Worm (Caenorhabditis elegans) whole organism, L4 larva: ENCODE data around the gene oig-5.
A peak's percentile ranks its signal among the peaks of the same experiment; 100 is the strongest.
"Not testable (repeated sequence)": the region's sequence is repeated elsewhere in the genome, so short reads cannot be mapped to it uniquely, and the experiment has no call there.

Source experiments
- D1046.2 ChIP-seq: fragments of 200-800 bp; sonication (Bioruptor generic); IDR thresholded peaks from 2 replicates; pipeline ENCODE4 v1.3.6; 2022; ENCODE audit warnings: missing genetic modification characterization, missing compliant biosample characterization
- F26F4.8 ChIP-seq: fragments of 200-800 bp; sonication (Bioruptor generic); conservative IDR thresholded peaks from 2 replicates; pipeline ENCODE4 v1.3.6; 2022; ENCODE audit warnings: missing genetic modification characterization, missing compliant biosample characterization
- F37D6.2 ChIP-seq: sonication (generic microtip); optimal IDR thresholded peaks from 2 replicates; lab custom pipeline; 2016; ENCODE audit warnings: mild to moderate bottlenecking, missing genetic modification characterization, missing compliant biosample characterization
- F44E2.7 ChIP-seq: fragments of 200-800 bp; sonication (Bioruptor generic); IDR thresholded peaks from 2 replicates; pipeline ENCODE4 v2.1.2; 2022; ENCODE audit warnings: missing genetic modification characterization, missing compliant biosample characterization
- Y105C5A.15 ChIP-seq: fragments of 200-800 bp; sonication (Bioruptor generic); IDR thresholded peaks from 2 replicates; pipeline ENCODE4 v1.3.6; 2022; ENCODE audit warnings: missing genetic modification characterization, missing compliant biosample characterization
- ZK337.2 ChIP-seq: fragments of 200-800 bp; sonication (Bioruptor generic); IDR thresholded peaks from 2 replicates; pipeline ENCODE4 v1.3.6; 2022; ENCODE audit warnings: missing genetic modification reagents, missing genetic modification characterization, missing compliant biosample characterization
- aha-1 ChIP-seq: fragments of 150-350 bp; peaks from one replicate; lab custom pipeline; 2014; ENCODE audit warnings: missing biosample characterization, missing genetic modification characterization
- aly-2 ChIP-seq: sonication (generic microtip); optimal IDR thresholded peaks from 2 replicates; lab custom pipeline; 2018; ENCODE audit warnings: missing biosample characterization, missing genetic modification characterization
- arid-1 ChIP-seq: fragments of 200-800 bp; sonication (Bioruptor generic); conservative IDR thresholded peaks from 2 replicates; pipeline ENCODE4 v1.3.6; 2022; ENCODE audit warnings: missing genetic modification reagents, missing genetic modification characterization, missing compliant biosample characterization
- attf-4 ChIP-seq: sonication (generic microtip); optimal IDR thresholded peaks from 3 replicates; lab custom pipeline; 2017; ENCODE audit warnings: missing biosample characterization, missing genetic modification characterization
- ceh-28 ChIP-seq: fragments of 150-350 bp; optimal IDR thresholded peaks from 2 replicates; lab custom pipeline; 2014; ENCODE audit warnings: missing biosample characterization, missing genetic modification reagents, missing genetic modification characterization
- ceh-44 ChIP-seq: fragments of 200-800 bp; sonication (Bioruptor generic); IDR thresholded peaks from 2 replicates; pipeline ENCODE4 v1.3.6; 2022; ENCODE audit warnings: missing genetic modification reagents, missing genetic modification characterization, missing compliant biosample characterization
- ceh-62 ChIP-seq: sonication (generic microtip); optimal IDR thresholded peaks from 2 replicates; lab custom pipeline; 2017; ENCODE audit warnings: missing biosample characterization, missing genetic modification characterization
- ceh-82 ChIP-seq: sonication (generic microtip); optimal IDR thresholded peaks from 2 replicates; lab custom pipeline; 2017; ENCODE audit warnings: missing biosample characterization, missing genetic modification characterization
- cey-2 ChIP-seq: sonication (generic microtip); optimal IDR thresholded peaks from 3 replicates; lab custom pipeline; 2017; ENCODE audit warnings: missing genetic modification characterization, mild to moderate bottlenecking, missing compliant biosample characterization, antibody characterized with exemption, borderline replicate concordance; ENCODE audit not compliant: insufficient read depth
- ctbp-1 ChIP-seq: fragments of 200-800 bp; sonication (Bioruptor generic); IDR thresholded peaks from 2 replicates; pipeline ENCODE4 v1.3.6; 2022; ENCODE audit warnings: missing genetic modification reagents, missing genetic modification characterization, missing compliant biosample characterization
- daf-16 ChIP-seq, 3 experiments: sonication (generic microtip); optimal IDR thresholded peaks; 2 replicates each; lab custom pipeline; 2016 to 2017; ENCODE audit warnings: missing genetic modification characterization in 3 of 3, missing genetic modification reagents in 3 of 3, mild to moderate bottlenecking in 2 of 3, missing compliant biosample characterization in 2 of 3, missing biosample characterization in 1 of 3, moderate library complexity in 1 of 3
- dmd-6 ChIP-seq: fragments of 200-800 bp; sonication (Bioruptor generic); IDR thresholded peaks from 2 replicates; pipeline ENCODE4 v1.3.6; 2022; ENCODE audit warnings: missing genetic modification reagents, missing genetic modification characterization, missing compliant biosample characterization
- egl-27 ChIP-seq: sonication (generic microtip); optimal IDR thresholded peaks from 3 replicates; lab custom pipeline; 2017; ENCODE audit warnings: missing biosample characterization, missing genetic modification reagents, missing genetic modification characterization
- egl-43 ChIP-seq: fragments of 200-800 bp; sonication (Bioruptor generic); IDR thresholded peaks from 2 replicates; pipeline ENCODE4 v1.3.6; 2022; ENCODE audit warnings: missing genetic modification reagents, missing genetic modification characterization, missing compliant biosample characterization
- gei-8 ChIP-seq: fragments of 200-800 bp; sonication (Bioruptor generic); optimal IDR thresholded peaks from 2 replicates; lab custom pipeline; 2018; ENCODE audit warnings: mild to moderate bottlenecking, missing genetic modification characterization, missing compliant biosample characterization
- hlh-30 ChIP-seq: sonication (generic microtip); optimal IDR thresholded peaks from 2 replicates; lab custom pipeline; 2017; ENCODE audit warnings: antibody characterized with exemption, mild to moderate bottlenecking, missing genetic modification characterization, missing compliant biosample characterization; ENCODE audit not compliant: insufficient read depth
- jun-1 ChIP-seq: fragments of 150-350 bp; optimal IDR thresholded peaks from 2 replicates; lab custom pipeline; 2014; ENCODE audit warnings: missing biosample characterization, missing genetic modification reagents, missing genetic modification characterization
- lin-1 ChIP-seq: fragments of 200-800 bp; sonication (Bioruptor generic); IDR thresholded peaks from 2 replicates; pipeline ENCODE4 v1.3.6; 2022; ENCODE audit warnings: missing genetic modification reagents, missing genetic modification characterization, missing compliant biosample characterization
- lin-13 ChIP-seq: fragments of 150-350 bp; optimal IDR thresholded peaks from 2 replicates; lab custom pipeline; 2014; ENCODE audit warnings: missing biosample characterization, missing genetic modification reagents, missing genetic modification characterization
- lin-29 ChIP-seq: fragments of 200-800 bp; sonication (Bioruptor generic); IDR thresholded peaks from 2 replicates; pipeline ENCODE4 v1.3.6; 2022; ENCODE audit warnings: missing genetic modification reagents, missing genetic modification characterization, missing compliant biosample characterization
- lin-38 ChIP-seq: fragments of 200-800 bp; sonication (Bioruptor generic); IDR thresholded peaks from 2 replicates; pipeline ENCODE4 v1.3.6; 2022; ENCODE audit warnings: missing genetic modification reagents, missing genetic modification characterization, missing compliant biosample characterization
- lin-39 ChIP-seq: fragments of 150-350 bp; optimal IDR thresholded peaks from 2 replicates; lab custom pipeline; 2014; ENCODE audit warnings: missing biosample characterization, missing genetic modification reagents, missing genetic modification characterization
- lsy-2 ChIP-seq, 2 experiments: fragments of 150-350 bp in 1 of 2; sonication (generic microtip) in 1 of 2; optimal IDR thresholded peaks; 2 replicates each; lab custom pipeline; 2014 to 2017; ENCODE audit warnings: missing biosample characterization in 2 of 2, missing genetic modification characterization in 2 of 2
- madf-9 ChIP-seq: fragments of 200-800 bp; sonication (Bioruptor generic); conservative IDR thresholded peaks from 2 replicates; pipeline ENCODE4 v1.3.6; 2022; ENCODE audit warnings: missing genetic modification reagents, missing genetic modification characterization, missing compliant biosample characterization
- mdt-29 ChIP-seq: fragments of 200-800 bp; sonication (Bioruptor generic); IDR thresholded peaks from 2 replicates; pipeline ENCODE4 v1.3.6; 2022; ENCODE audit warnings: missing genetic modification reagents, missing genetic modification characterization, missing compliant biosample characterization
- mes-2 ChIP-seq: sonication (generic microtip); optimal IDR thresholded peaks from 2 replicates; lab custom pipeline; 2016; ENCODE audit warnings: missing genotype, mild to moderate bottlenecking, missing genetic modification characterization, missing compliant biosample characterization; ENCODE audit not compliant: poor library complexity, severe bottlenecking
- mxl-2 ChIP-seq: fragments of 200-800 bp; sonication (Bioruptor generic); conservative IDR thresholded peaks from 2 replicates; pipeline ENCODE4 v1.3.6; 2022; ENCODE audit warnings: missing genetic modification reagents, missing genetic modification characterization, missing compliant biosample characterization
- mxl-3 ChIP-seq: fragments of 200-800 bp; sonication (Bioruptor generic); optimal IDR thresholded peaks from 2 replicates; lab custom pipeline; 2018; ENCODE audit warnings: mild to moderate bottlenecking, missing genetic modification characterization, missing compliant biosample characterization
- nhr-237 ChIP-seq: sonication (generic microtip); optimal IDR thresholded peaks from 2 replicates; lab custom pipeline; 2017; ENCODE audit warnings: missing biosample characterization, missing genetic modification characterization
- nhr-41 ChIP-seq: fragments of 200-800 bp; sonication (Bioruptor generic); IDR thresholded peaks from 2 replicates; pipeline ENCODE4 v1.3.6; 2022; ENCODE audit warnings: missing genetic modification reagents, missing genetic modification characterization, missing compliant biosample characterization
- nhr-42 ChIP-seq: fragments of 200-800 bp; sonication (Bioruptor generic); IDR thresholded peaks from 2 replicates; pipeline ENCODE4 v1.3.6; 2022; ENCODE audit warnings: missing genetic modification characterization, missing compliant biosample characterization
- nhr-48 ChIP-seq: sonication (generic microtip); optimal IDR thresholded peaks from 2 replicates; lab custom pipeline; 2016; ENCODE audit warnings: mild to moderate bottlenecking, missing genetic modification characterization, missing compliant biosample characterization
- nhr-6 ChIP-seq: fragments of 150-350 bp; optimal IDR thresholded peaks from 2 replicates; lab custom pipeline; 2014; ENCODE audit warnings: missing biosample characterization, missing genetic modification characterization
- nhr-76 ChIP-seq: fragments of 150-350 bp; optimal IDR thresholded peaks from 2 replicates; lab custom pipeline; 2014; ENCODE audit warnings: missing biosample characterization, missing genetic modification characterization
- nhr-77 ChIP-seq: fragments of 150-350 bp; optimal IDR thresholded peaks from 2 replicates; lab custom pipeline; 2014; ENCODE audit warnings: missing biosample characterization, missing genetic modification characterization
- php-3 ChIP-seq: fragments of 200-800 bp; sonication (Bioruptor generic); IDR thresholded peaks from 2 replicates; pipeline ENCODE4 v1.3.6; 2022; ENCODE audit warnings: missing genetic modification reagents, missing genetic modification characterization, missing compliant biosample characterization
- pqm-1 ChIP-seq: sonication (generic microtip); optimal IDR thresholded peaks from 2 replicates; lab custom pipeline; 2017; ENCODE audit warnings: missing biosample characterization, missing genetic modification characterization
- set-16 ChIP-seq: fragments of 200-800 bp; sonication (Bioruptor generic); IDR thresholded peaks from 2 replicates; pipeline ENCODE4 v1.3.6; 2022; ENCODE audit warnings: missing genetic modification reagents, missing genetic modification characterization, missing compliant biosample characterization
- skn-1 ChIP-seq: fragments of 150-350 bp; optimal IDR thresholded peaks from 2 replicates; lab custom pipeline; 2014; ENCODE audit warnings: missing biosample characterization, missing genetic modification characterization
- snpc-4 ChIP-seq: fragments of 150-350 bp; optimal IDR thresholded peaks from 2 replicates; lab custom pipeline; 2014; ENCODE audit warnings: missing biosample characterization, missing genetic modification characterization
- zip-11 ChIP-seq: fragments of 200-800 bp; sonication (Bioruptor generic); IDR thresholded peaks from 2 replicates; pipeline ENCODE4 v1.3.6; 2022; ENCODE audit warnings: missing genetic modification characterization, missing compliant biosample characterization
- zip-2 ChIP-seq: fragments of 150-350 bp; optimal IDR thresholded peaks from 2 replicates; lab custom pipeline; 2014; ENCODE audit warnings: missing biosample characterization, missing genetic modification characterization
- ztf-7 ChIP-seq: fragments of 150-350 bp; optimal IDR thresholded peaks from 2 replicates; lab custom pipeline; 2014; ENCODE audit warnings: missing biosample characterization, missing genetic modification characterization

Gene oig-5

DNA sequence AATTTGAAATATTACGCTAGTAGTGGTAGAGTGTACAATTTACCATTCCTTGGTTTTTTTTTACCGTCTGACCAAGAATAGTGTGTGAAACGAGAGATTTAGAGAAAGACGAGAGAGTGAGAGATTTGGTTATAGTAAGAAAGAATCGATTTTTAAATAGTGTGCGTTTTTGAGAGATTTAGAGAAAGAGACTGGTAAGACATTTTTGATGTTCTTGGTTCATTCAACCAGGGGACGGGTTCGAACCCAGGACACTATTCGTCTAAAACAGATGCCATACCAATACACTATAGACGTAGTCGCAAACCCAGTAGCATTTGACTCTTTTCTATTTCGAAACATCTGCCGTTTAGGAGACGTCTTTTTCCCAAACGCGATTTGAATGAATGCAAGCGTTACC lies 31.1 kb downstream of the oig-5 start (continued):
- TF ChIP-seq mdt-29 (GFP tag; lab: Robert Waterston, UW) (peak; percentile 80; the same call in 1 of the 2 replicates), arid-1 (peak; percentile 82; the same call in 1 of the 2 replicates), lin-29 (peak; percentile 68), ceh-82 (tag; lab: Kevin White, UChicago) (no peak), pqm-1 (no peak), Y105C5A.15 (GFP tag; lab: Robert Waterston, UW) (peak; percentile 90), lin-13 (GFP tag; lab: Kevin White, UChicago) (peak; percentile 80), aha-1 (tag; lab: Kevin White, UChicago) (no peak), hlh-30 (tag; lab: Kevin White, UChicago) (peak; percentile 68), mxl-3 (GFP tag; lab: Kevin White, UChicago) (no peak), ctbp-1 (GFP tag; lab: Robert Waterston, UW) (peak; percentile 91), lin-38 (GFP tag; lab: Robert Waterston, UW) (no peak; the same call in 1 of the 2 replicates), nhr-77 (tag; lab: Kevin White, UChicago) (no peak), mes-2 (tag; lab: Kevin White, UChicago) (peak; percentile 84), snpc-4 (tag; lab: Kevin White, UChicago) (no peak), ztf-7 (tag; lab: Kevin White, UChicago) (peak; percentile 93), F44E2.7 (GFP tag; lab: Robert Waterston, UW) (no peak; the same call in 1 of the 2 replicates), zip-11 (GFP tag; lab: Robert Waterston, UW) (no peak), skn-1 (tag; lab: Kevin White, UChicago) (no peak), gei-8 (GFP tag; lab: Kevin White, UChicago) (no peak), zip-2 (tag; lab: Kevin White, UChicago) (peak; percentile 53), ceh-28 (tag; lab: Kevin White, UChicago) (peak; percentile 21), jun-1 (tag; lab: Kevin White, UChicago) (no peak), F37D6.2 (tag; lab: Kevin White, UChicago) (peak; percentile 62), lin-39 (tag; lab: Kevin White, UChicago) (no peak), php-3 (GFP tag; lab: Robert Waterston, UW) (peak; percentile 87), egl-27 (tag; lab: Kevin White, UChicago) (no peak), lsy-2 (tag; optimal IDR thresholded peaks at IDR 0.05; lab: Kevin White, UChicago) (peak in 1 of 2 experiments; percentile 89), dmd-6 (GFP tag; lab: Robert Waterston, UW) (no peak; the same call in 1 of the 2 replicates), mxl-2 (GFP tag; lab: Robert Waterston, UW) (no peak), nhr-76 (tag; lab: Kevin White, UChicago) (no peak), madf-9 (peak; percentile 65)

DNA sequence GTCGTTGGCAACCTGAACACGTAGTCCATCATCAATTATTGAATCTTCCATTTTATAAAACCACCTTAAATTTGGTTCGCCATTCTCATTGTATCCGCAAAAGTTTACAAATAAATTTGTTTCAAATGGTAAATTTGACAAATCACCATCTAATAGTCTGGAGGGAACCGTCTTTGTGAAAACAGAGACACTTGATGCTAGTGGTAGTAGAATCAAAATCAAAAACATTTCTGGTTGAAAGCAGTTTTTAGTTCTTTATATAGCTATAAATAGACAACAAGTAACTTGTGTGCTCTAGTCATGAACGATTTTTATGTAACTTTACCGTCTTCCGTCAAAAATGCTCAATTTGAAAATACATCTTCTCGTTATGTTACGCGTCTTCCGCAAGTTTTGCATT lies 36.1 kb downstream of the oig-5 start, which contains the start of gene Y57G11C.20:
Y57G11C.20 (plus strand) TSS at position 301 of the 400 bp plus-strand sequence.
- not testable (repeated sequence) for TF ChIP-seq ceh-62 (tag; lab: Kevin White, UChicago); set-16; nhr-237 (tag; lab: Kevin White, UChicago)

DNA sequence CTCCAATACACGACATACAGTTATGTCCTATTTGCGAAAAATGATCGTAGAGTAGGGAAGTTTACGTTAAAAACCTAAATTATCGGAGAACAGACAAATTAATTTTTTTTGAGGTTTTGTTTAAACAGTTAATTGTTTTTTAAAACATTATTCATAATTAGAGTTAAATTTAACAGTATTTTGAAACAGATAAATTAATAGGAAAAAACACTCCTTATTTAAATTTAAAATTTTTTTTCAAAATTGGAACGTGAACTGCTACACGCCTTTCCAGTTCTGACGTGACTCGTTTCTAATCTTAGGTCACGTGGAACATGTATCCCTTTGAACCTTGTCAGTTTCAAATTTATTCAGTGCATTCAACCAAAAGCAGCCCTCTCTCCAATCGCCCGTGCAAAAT lies 46.7 kb downstream of the oig-5 start, which contains the start of gene Y57G11C.52:
Y57G11C.52 (plus strand) TSS at position 301 of the 400 bp plus-strand sequence.
- TF ChIP-seq nhr-48 (tag; lab: Kevin White, UChicago) (no peak), lin-39 (tag; lab: Kevin White, UChicago) (no peak), nhr-41 (GFP tag; lab: Robert Waterston, UW) (no peak), lin-1 (GFP tag; lab: Robert Waterston, UW) (no peak), attf-4 (no peak), nhr-6 (no peak), F26F4.8 (GFP tag; lab: Robert Waterston, UW) (no peak), cey-2 (tag; lab: Kevin White, UChicago) (no peak), daf-16 (GFP tag; optimal IDR thresholded peaks at IDR 0.05; lab: Kevin White, UChicago) (no peak), daf-16 (tag; optimal IDR thresholded peaks at IDR 0.05; lab: Kevin White, UChicago) (no peak), zip-11 (GFP tag; lab: Robert Waterston, UW) (no peak), D1046.2 (GFP tag; lab: Robert Waterston, UW) (no peak), nhr-42 (GFP tag; lab: Robert Waterston, UW) (no peak), ceh-44 (GFP tag; lab: Robert Waterston, UW) (no peak), ZK337.2 (GFP tag; lab: Robert Waterston, UW) (no peak), aly-2 (tag; lab: Kevin White, UChicago) (no peak), egl-43 (GFP tag; lab: Robert Waterston, UW) (no peak), ctbp-1 (GFP tag; lab: Robert Waterston, UW) (no peak)
